Fruit fly (Drosophila melanogaster): Measurements from ENCODE around the gene CycB3.

Gene CycB3

DNA sequence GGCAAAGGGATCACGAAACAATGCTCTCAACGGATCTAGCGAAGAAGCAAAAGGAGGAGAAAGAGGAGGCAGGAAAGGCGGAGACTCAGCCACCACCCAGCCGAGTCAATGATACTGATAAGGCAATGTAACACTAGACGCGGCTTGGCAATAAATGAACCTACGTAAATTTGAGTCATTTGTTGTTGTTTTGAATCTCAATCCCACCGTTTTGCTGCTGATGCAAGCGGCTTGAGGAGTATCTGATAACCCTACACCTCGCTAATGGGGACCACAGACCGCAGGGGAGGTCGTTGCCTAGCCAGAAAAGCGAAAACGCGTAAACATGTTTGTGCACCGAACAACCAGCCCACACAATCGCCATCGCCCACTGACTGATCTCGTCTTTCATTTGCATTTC lies 8.0 kb upstream of the CycB3 start:
- peak; percentile 84 for TF ChIP-seq EcR (GFP tag; optimal IDR thresholded peaks at IDR 0.05)
- TF ChIP-seq Pif1B (GFP tag; optimal IDR thresholded peaks at IDR 0.05) = no peak
- TF ChIP-seq fd96Ca (GFP tag; IDR thresholded peaks at IDR 0.05) = no peak
- TF ChIP-seq gl (tag; optimal IDR thresholded peaks at IDR 0.05) = no peak
- no peak for TF ChIP-seq Ets98B (GFP tag; IDR thresholded peaks at IDR 0.05)

DNA sequence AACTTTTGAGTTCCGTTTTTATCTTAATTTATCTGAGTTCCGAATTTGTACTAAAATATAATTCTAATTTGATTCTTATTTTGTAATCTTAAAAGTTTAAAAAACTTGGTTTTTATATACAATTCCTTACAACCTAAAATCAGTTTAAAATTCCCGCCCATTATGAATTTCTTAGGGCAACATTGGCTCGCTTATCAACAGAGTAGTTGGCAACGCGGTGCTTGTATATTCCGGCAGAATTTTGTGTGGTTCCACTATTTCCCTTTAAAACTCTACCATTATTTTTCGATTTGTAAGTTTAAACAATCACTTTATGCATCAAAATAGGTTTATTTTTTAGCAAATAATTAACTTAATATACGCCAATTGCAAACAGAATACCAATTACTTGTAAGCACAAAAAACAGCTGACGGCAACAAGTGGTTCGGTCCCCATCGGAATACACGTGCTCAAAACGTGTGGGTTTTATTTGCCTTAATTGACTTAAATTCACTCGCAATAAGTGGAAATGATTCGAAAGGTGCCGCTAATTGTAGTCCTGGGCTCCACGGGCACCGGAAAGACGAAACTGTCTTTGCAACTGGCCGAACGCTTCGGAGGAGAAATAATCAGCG lies 6.3 kb upstream of the CycB3 start, which contains the start of the genes CG11089 and CG31381:
Gene CG11089, plus strand, starts transcription at position 203 of the 615 bp plus-strand sequence.
Gene CG31381, plus strand, starts transcription at position 203 of the 615 bp plus-strand sequence.
- TF ChIP-seq CG8159 (tag; optimal IDR thresholded peaks at IDR 0.05) (no peak), CG17806 (tag; optimal IDR thresholded peaks at IDR 0.05) (peak; percentile 13)

DNA sequence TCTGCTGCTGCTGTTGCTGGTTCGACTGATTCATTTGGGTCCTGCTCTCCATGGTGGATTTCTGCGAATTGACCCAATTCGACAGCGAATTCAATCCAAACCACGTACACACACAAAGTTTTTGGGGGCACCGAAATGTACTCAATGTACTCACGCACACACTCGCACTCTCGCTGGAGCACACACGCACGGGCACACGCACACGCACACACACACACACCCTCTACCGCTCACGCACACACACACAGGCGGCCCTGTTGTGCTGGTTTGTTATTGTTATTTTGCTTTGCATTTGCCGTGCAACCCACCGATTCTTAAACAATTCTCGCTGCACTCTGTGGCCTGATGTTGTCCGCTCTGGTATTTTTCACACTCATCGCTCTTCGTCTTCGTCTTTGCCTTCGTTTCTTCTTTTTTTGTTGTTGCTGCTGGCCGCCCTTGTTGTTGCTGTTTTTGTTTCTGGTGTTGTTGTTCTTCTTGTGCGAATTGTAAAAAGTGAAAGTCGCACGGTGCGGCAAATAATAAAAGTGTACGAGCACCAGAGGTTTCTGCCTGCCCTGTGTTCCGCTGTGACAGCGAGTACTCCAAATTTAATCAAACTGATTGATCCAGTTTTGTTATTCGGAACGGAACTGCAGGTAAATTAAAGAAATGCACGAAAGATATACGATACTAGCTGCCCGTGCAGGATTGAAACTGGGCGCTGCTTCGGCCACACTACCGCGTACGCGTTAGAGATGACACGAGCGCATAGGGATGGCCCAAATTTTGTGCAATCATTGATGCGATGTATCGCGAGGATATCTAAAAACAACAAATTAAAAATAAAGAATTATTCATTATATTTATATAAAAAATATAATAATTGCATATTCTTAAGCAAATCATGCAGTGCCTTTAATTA lies 5.6 kb upstream of the CycB3 start, which contains the start of gene CG3744:
Gene CG3744, minus strand, starts transcription at position 716 of the 904 bp plus-strand sequence.
- TF ChIP-seq CG13204 (GFP tag; optimal IDR thresholded peaks at IDR 0.05) (peak; percentile 70), Pif1A (GFP tag; optimal IDR thresholded peaks at IDR 0.05) (no peak), Pif1B (GFP tag; optimal IDR thresholded peaks at IDR 0.05) (peak; percentile 66), CG4496 (GFP tag; IDR thresholded peaks at IDR 0.05) (peak; percentile 95), CG15710 (tag; optimal IDR thresholded peaks at IDR 0.05) (peak; percentile 81), EcR (GFP tag; optimal IDR thresholded peaks at IDR 0.05) (no peak), CG34367 (tag; optimal IDR thresholded peaks at IDR 0.05) (peak; percentile 64), Ets98B (GFP tag; IDR thresholded peaks at IDR 0.05) (peak; percentile 94), rn (GFP tag; IDR thresholded peaks at IDR 0.05) (peak; percentile 76), CG9948 (tag; optimal IDR thresholded peaks at IDR 0.05) (peak; percentile 75), D1 (tag; optimal IDR thresholded peaks at IDR 0.05) (no peak), CG8301 (tag; optimal IDR thresholded peaks at IDR 0.05) (peak; percentile 74), CG10348 (GFP tag; IDR thresholded peaks at IDR 0.05) (peak; percentile 67), gl (tag; optimal IDR thresholded peaks at IDR 0.05) (peak; percentile 8), CG17806 (tag; optimal IDR thresholded peaks at IDR 0.05) (peak; percentile 81), CG12605 (GFP tag; IDR thresholded peaks at IDR 0.05) (peak; percentile 54; the same call in 1 of the 2 replicates), Snoo (tag; optimal IDR thresholded peaks at IDR 0.05) (peak; percentile 83), CG32121 (GFP tag; IDR thresholded peaks at IDR 0.05) (peak; percentile 90), fd96Ca (GFP tag; IDR thresholded peaks at IDR 0.05) (peak; percentile 93), CG8159 (tag; optimal IDR thresholded peaks at IDR 0.05) (peak; percentile 80), CG14655 (GFP tag; optimal IDR thresholded peaks at IDR 0.05) (no peak)

DNA sequence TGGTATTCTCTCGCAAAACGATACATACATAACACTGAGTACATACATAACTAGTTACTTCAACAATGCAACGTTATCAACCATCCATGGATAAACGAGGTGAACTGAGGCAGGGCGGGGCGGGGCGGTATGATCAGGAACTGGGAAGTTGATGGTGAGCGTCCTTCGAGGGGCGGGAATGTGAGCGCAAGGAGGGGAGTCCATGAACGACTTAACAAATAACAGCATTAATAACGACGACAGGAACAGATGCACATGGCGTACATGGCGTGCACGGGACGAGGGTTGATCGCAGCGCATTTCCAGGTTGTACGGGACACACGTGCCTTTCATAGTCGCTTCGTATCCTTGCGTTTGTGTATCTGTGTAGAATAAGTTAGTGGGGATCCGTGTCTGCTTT lies 2.7 kb downstream of the CycB3 start:
- no peak for TF ChIP-seq CG8159 (tag; optimal IDR thresholded peaks at IDR 0.05)
- TF ChIP-seq fd96Ca (GFP tag; IDR thresholded peaks at IDR 0.05) = no peak
- TF ChIP-seq CG13204 (GFP tag; optimal IDR thresholded peaks at IDR 0.05) = no peak
- no peak for TF ChIP-seq CG9948 (tag; optimal IDR thresholded peaks at IDR 0.05)
- no peak for TF ChIP-seq CG8301 (tag; optimal IDR thresholded peaks at IDR 0.05)
- TF ChIP-seq CG4496 (GFP tag; IDR thresholded peaks at IDR 0.05) = no peak
- TF ChIP-seq Ets98B (GFP tag; IDR thresholded peaks at IDR 0.05) = no peak
- no peak for TF ChIP-seq CG10348 (GFP tag; IDR thresholded peaks at IDR 0.05)
- no peak for TF ChIP-seq D1 (tag; optimal IDR thresholded peaks at IDR 0.05)
- no peak for TF ChIP-seq Pif1B (GFP tag; optimal IDR thresholded peaks at IDR 0.05)
- TF ChIP-seq Pif1A (GFP tag; optimal IDR thresholded peaks at IDR 0.05) = no peak
- no peak for TF ChIP-seq CG15710 (tag; optimal IDR thresholded peaks at IDR 0.05)
- no peak for TF ChIP-seq Snoo (tag; optimal IDR thresholded peaks at IDR 0.05)
- TF ChIP-seq EcR (GFP tag; optimal IDR thresholded peaks at IDR 0.05) = no peak
- no peak for TF ChIP-seq CG12605 (GFP tag; IDR thresholded peaks at IDR 0.05)
- no peak for TF ChIP-seq CG17806 (tag; optimal IDR thresholded peaks at IDR 0.05)

DNA sequence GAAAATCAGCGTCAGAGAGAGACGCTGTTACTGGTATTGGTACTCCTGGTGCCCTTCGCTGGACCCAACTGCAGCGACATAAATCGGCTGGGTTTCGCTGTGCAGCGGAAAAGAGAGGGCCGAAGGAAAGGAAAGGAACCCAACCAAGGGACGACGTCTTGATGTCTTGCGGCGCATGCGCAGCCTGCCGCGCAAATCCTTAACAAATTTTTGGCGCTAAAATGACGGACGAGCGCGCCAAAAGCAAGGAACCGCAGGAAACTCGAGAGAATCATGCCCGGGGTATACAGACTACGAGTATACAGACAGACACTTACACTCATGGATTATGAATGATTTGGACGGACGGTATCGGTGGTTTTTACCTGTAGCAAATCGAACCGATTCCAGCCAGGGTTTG lies 3.6 kb downstream of the CycB3 start:
- no peak for TF ChIP-seq D1 (tag; optimal IDR thresholded peaks at IDR 0.05)

DNA sequence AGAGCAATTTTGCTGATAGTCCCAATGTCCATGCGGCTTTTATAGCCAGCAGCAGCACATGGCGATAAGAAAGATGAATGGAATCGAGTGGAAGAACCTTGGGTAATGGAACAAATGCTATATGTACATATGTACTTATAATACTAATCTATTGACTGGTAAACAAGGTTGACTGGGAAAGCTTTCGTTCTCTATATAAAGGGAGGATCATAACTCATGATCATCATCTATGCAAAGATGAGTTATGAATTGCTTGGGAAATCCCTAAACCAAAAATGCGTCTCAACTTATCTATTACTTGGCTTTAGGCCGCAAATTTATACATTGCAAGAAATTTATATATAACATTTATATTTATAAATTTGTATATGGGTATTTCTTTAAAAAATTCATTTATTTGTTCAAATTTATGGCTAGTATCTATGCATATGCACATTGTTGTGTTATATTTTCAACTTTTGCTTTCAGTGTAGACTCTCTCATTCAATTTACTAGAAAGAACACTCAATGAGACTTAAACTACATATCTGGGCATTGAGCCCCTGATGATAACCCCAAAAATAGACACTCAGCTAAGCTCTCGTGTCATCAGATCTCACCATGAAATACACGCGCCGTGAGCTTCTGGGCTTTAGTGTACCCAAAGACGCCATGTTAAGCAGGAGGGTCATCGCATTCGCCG lies 5.8 kb downstream of the CycB3 start, which contains the start of the genes Srg1 and Elal:
Gene Srg1, minus strand, starts transcription at position 14 of the 682 bp plus-strand sequence.
Gene Elal, plus strand, starts transcription at position 632 of the 682 bp plus-strand sequence.
- TF ChIP-seq CG15710 (tag; optimal IDR thresholded peaks at IDR 0.05) = peak; percentile 4
- no peak for TF ChIP-seq CG8301 (tag; optimal IDR thresholded peaks at IDR 0.05)
- no peak for TF ChIP-seq CG32121 (GFP tag; IDR thresholded peaks at IDR 0.05)
- peak; percentile 21 for TF ChIP-seq CG8159 (tag; optimal IDR thresholded peaks at IDR 0.05)
- TF ChIP-seq CG17806 (tag; optimal IDR thresholded peaks at IDR 0.05) = peak; percentile 13
- peak; percentile 29 for TF ChIP-seq CG9948 (tag; optimal IDR thresholded peaks at IDR 0.05)
- no peak for TF ChIP-seq CG14655 (GFP tag; optimal IDR thresholded peaks at IDR 0.05)
- TF ChIP-seq CG4496 (GFP tag; IDR thresholded peaks at IDR 0.05) = 0 out of 3 replicates have a peak, but pooled peaks have one; percentile 33
- no peak for TF ChIP-seq EcR (GFP tag; optimal IDR thresholded peaks at IDR 0.05)
